Fruit fly (Drosophila melanogaster): ENCODE results near the gene lmgB.

lmgB gene

dm6 chr2L:8477971-8478370 lies 50.4 kb downstream of the lmgB start (continued):
- TF ChIP-seq CG15601 (tag; optimal IDR thresholded peaks at IDR 0.05), result peak; percentile 20
- no peak for TF ChIP-seq Nf-YC (tag; optimal IDR thresholded peaks at IDR 0.05)
- peak; percentile 59 for TF ChIP-seq CTCF (GFP tag; optimal IDR thresholded peaks at IDR 0.05)
- no peak for TF ChIP-seq ERR (GFP tag; optimal IDR thresholded peaks at IDR 0.05)
- TF ChIP-seq Drgx (GFP tag; IDR thresholded peaks at IDR 0.05), result no peak
- TF ChIP-seq nmo (GFP tag; optimal IDR thresholded peaks at IDR 0.05), result peak; percentile 35
- no peak for TF ChIP-seq Doc3 (GFP tag; IDR thresholded peaks at IDR 0.05; ENCODE audit: partially characterized antibody)
- TF ChIP-seq Ptx1 (GFP tag; IDR thresholded peaks at IDR 0.05), result no peak
- TF ChIP-seq stwl (tag; optimal IDR thresholded peaks at IDR 0.05), result peak; percentile 86
- TF ChIP-seq Vsx1 (GFP tag; optimal IDR thresholded peaks at IDR 0.05), result no peak
- no peak for TF ChIP-seq dysf (GFP tag; IDR thresholded peaks at IDR 0.05)
- TF ChIP-seq CG16815 (GFP tag; optimal IDR thresholded peaks at IDR 0.05), result no peak
- no peak for TF ChIP-seq bcd (GFP tag; optimal IDR thresholded peaks at IDR 0.05)
- peak; percentile 62 for TF ChIP-seq pzg (GFP tag; optimal IDR thresholded peaks at IDR 0.05)
- peak; percentile 52; the same call in 1 of the 2 replicates for TF ChIP-seq bbx (GFP tag; IDR thresholded peaks at IDR 0.05; ENCODE audit: partially characterized antibody)
- no peak for TF ChIP-seq bab2 (GFP tag; optimal IDR thresholded peaks at IDR 0.05)
- peak; percentile 29 for TF ChIP-seq Abd-B (GFP tag; optimal IDR thresholded peaks at IDR 0.05)
- no peak for TF ChIP-seq Hand (GFP tag; optimal IDR thresholded peaks at IDR 0.05)
- no peak for TF ChIP-seq CG4707 (GFP tag; optimal IDR thresholded peaks at IDR 0.05)
- peak; percentile 5 for TF ChIP-seq CG7839 (tag; optimal IDR thresholded peaks at IDR 0.05)
- TF ChIP-seq Opbp (GFP tag; IDR thresholded peaks at IDR 0.05; ENCODE audit: partially characterized antibody), result peak; percentile 72; the same call in 2 of the 3 replicates
- TF ChIP-seq CG10543 (GFP tag; optimal IDR thresholded peaks at IDR 0.05), result no peak
- no peak for TF ChIP-seq Six4 (GFP tag; optimal IDR thresholded peaks at IDR 0.05)
- TF ChIP-seq E2f1 (GFP tag; IDR thresholded peaks at IDR 0.05), result no peak
- no peak for TF ChIP-seq Mrtf (GFP tag; IDR thresholded peaks at IDR 0.05)
- peak; percentile 56; the same call in 1 of the 2 replicates for TF ChIP-seq Bgb (GFP tag; IDR thresholded peaks at IDR 0.05; ENCODE audit: partially characterized antibody)
- no peak; the same call in 1 of the 2 replicates for TF ChIP-seq Rfx (GFP tag; IDR thresholded peaks at IDR 0.05)
- peak; percentile 2 for TF ChIP-seq CG3163 (GFP tag; optimal IDR thresholded peaks at IDR 0.05)
- no peak for TF ChIP-seq CG4360 (GFP tag; IDR thresholded peaks at IDR 0.05)
- peak; percentile 23 for TF ChIP-seq gfzf (GFP tag; optimal IDR thresholded peaks at IDR 0.05)
- TF ChIP-seq stc (GFP tag; IDR thresholded peaks at IDR 0.05), result no peak
- 0 out of 2 replicates have a peak, but pooled peaks have one; percentile 14 for TF ChIP-seq CG9932 (GFP tag; IDR thresholded peaks at IDR 0.05)
- no peak for TF ChIP-seq CG11696 (GFP tag; IDR thresholded peaks at IDR 0.05)
- no peak for TF ChIP-seq mam (GFP tag; optimal IDR thresholded peaks at IDR 0.05)
- no peak for TF ChIP-seq CG4404 (GFP tag; IDR thresholded peaks at IDR 0.05)
- TF ChIP-seq sens-2 (GFP tag; IDR thresholded peaks at IDR 0.05), result no peak
- no peak for TF ChIP-seq so (GFP tag; IDR thresholded peaks at IDR 0.05)
- TF ChIP-seq cas (GFP tag; IDR thresholded peaks at IDR 0.05), result no peak
- no peak for TF ChIP-seq sima (GFP tag; optimal IDR thresholded peaks at IDR 0.05)
- TF ChIP-seq CG13624 (GFP tag; optimal IDR thresholded peaks at IDR 0.05), result peak; percentile 5
- TF ChIP-seq CG8089 (GFP tag; optimal IDR thresholded peaks at IDR 0.05), result no peak
- no peak for TF ChIP-seq tap (tag; optimal IDR thresholded peaks at IDR 0.05)
- TF ChIP-seq phol (tag; optimal IDR thresholded peaks at IDR 0.05), result peak; percentile 51
- peak; percentile 28 for TF ChIP-seq CG2712 (tag; optimal IDR thresholded peaks at IDR 0.05)
- TF ChIP-seq CG8388 (GFP tag; optimal IDR thresholded peaks at IDR 0.05), result no peak
- TF ChIP-seq ac (GFP tag; optimal IDR thresholded peaks at IDR 0.05), result no peak
- peak; percentile 58 for TF ChIP-seq CG6791 (GFP tag; IDR thresholded peaks at IDR 0.05; ENCODE audit: partially characterized antibody)
- TF ChIP-seq Dfd (GFP tag; optimal IDR thresholded peaks at IDR 0.05), result peak in 1 of 2 experiments; percentile 98
- TF ChIP-seq grn (GFP tag; optimal IDR thresholded peaks at IDR 0.05), result no peak
- peak; percentile 2 for TF ChIP-seq hkb (optimal IDR thresholded peaks at IDR 0.05)
- no peak for TF ChIP-seq hkb (GFP tag; IDR thresholded peaks at IDR 0.05)
- peak; percentile 70; the same call in 1 of the 2 replicates for TF ChIP-seq CG42726 (GFP tag; IDR thresholded peaks at IDR 0.05; ENCODE audit: partially characterized antibody)
